Fruit fly (Drosophila melanogaster): ENCODE results near the gene CG12170.
A peak's percentile ranks its signal among the peaks of the same experiment; 100 is the strongest.

Gene CG12170

DNA sequence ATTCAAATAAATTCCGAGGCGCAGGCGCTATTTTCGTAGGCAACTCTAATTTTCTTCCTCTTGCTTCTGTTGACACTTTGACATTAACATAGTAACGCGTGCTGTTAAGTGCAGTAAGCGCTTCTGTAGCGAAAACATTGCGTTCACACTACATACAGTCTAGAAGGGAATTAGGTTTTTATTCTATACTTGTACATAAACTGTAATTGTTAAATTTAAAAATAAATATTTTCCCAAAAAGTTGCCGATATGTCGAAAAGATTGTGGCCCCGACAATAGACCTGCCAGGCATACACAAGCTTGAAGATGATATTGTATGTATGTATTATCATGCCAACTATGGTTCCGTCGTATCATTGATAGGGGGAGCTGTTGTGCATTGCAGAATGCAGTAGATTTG lies 30.6 kb upstream of the CG12170 start, which contains the start of gene asl (continued):
- no peak for TF ChIP-seq so (GFP tag; IDR thresholded peaks at IDR 0.05)
- peak; percentile 49 for TF ChIP-seq CG13624 (GFP tag; optimal IDR thresholded peaks at IDR 0.05)
- no peak for TF ChIP-seq ind (GFP tag; optimal IDR thresholded peaks at IDR 0.05)
- TF ChIP-seq insv (GFP tag; optimal IDR thresholded peaks at IDR 0.05): peak in 1 of 2 experiments; percentile 77
- no peak for TF ChIP-seq CG2129 (GFP tag; IDR thresholded peaks at IDR 0.05; ENCODE audit: partially characterized antibody)
- TF ChIP-seq Asciz (GFP tag; optimal IDR thresholded peaks at IDR 0.05): peak; percentile 36
- TF ChIP-seq CG12942 (GFP tag; optimal IDR thresholded peaks at IDR 0.05): peak; percentile 4
- no peak for TF ChIP-seq ato (GFP tag; IDR thresholded peaks at IDR 0.05; ENCODE audit: partially characterized antibody)
- no peak for TF ChIP-seq Sox100B (GFP tag; optimal IDR thresholded peaks at IDR 0.05)
- no peak; the same call in 2 of the 3 replicates for TF ChIP-seq Aef1 (GFP tag; IDR thresholded peaks at IDR 0.05)
- TF ChIP-seq MESR4 (GFP tag; optimal IDR thresholded peaks at IDR 0.05): peak; percentile 58

DNA sequence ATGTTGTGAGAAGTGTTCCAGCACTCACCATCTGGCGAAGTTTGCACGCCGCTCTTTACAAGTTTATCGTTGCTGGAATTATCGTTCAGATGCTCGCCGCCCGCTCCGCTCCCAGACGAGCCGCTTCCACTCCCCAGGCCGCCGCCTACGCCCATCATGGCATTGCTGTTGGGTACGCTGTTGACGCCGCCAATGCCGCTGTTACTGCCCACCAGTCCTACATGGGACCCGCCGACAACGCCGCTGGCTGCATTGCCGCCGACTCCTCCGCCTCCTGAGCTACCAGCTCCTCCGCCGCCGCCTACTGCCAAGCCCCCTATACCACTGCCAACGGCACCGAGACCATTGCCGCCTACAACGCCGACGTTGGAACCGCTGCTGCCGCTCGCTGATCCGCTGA lies 28.6 kb upstream of the CG12170 start:
- no peak for TF ChIP-seq tgo (GFP tag; IDR thresholded peaks at IDR 0.05)
- no peak for TF ChIP-seq CG4282 (GFP tag; optimal IDR thresholded peaks at IDR 0.05)
- no peak for TF ChIP-seq Bteb2 (GFP tag; optimal IDR thresholded peaks at IDR 0.05)
- TF ChIP-seq CG4404 (GFP tag; IDR thresholded peaks at IDR 0.05): no peak
- TF ChIP-seq PHDP (tag; optimal IDR thresholded peaks at IDR 0.05): no peak
- TF ChIP-seq GATAe (GFP tag; conservative IDR thresholded peaks at IDR 0.05): no peak
- TF ChIP-seq wek (GFP tag; optimal IDR thresholded peaks at IDR 0.05): no peak
- TF ChIP-seq CkIIα-i1 (GFP tag; IDR thresholded peaks at IDR 0.05): no peak
- TF ChIP-seq CG14860 (GFP tag; IDR thresholded peaks at IDR 0.05; ENCODE audit: partially characterized antibody): no peak
- no peak for TF ChIP-seq CG7987 (GFP tag; optimal IDR thresholded peaks at IDR 0.05)
- peak; percentile 52 for TF ChIP-seq Med (GFP tag)
- TF ChIP-seq inv (GFP tag; IDR thresholded peaks at IDR 0.05; ENCODE audit: partially characterized antibody): 0 out of 2 replicates have a peak, but pooled peaks have one; percentile 12
- no peak for TF ChIP-seq CG9437 (GFP tag; optimal IDR thresholded peaks at IDR 0.05)
- no peak for TF ChIP-seq CG17802 (tag; optimal IDR thresholded peaks at IDR 0.05)
- 0 out of 2 replicates have a peak, but pooled peaks have one; percentile 18 for TF ChIP-seq CG16779 (GFP tag; IDR thresholded peaks at IDR 0.05)
- no peak for TF ChIP-seq sna (GFP tag; IDR thresholded peaks at IDR 0.05; ENCODE audit: partially characterized antibody)
- peak; percentile 59 for TF ChIP-seq CG8478 (optimal IDR thresholded peaks at IDR 0.05)
- TF ChIP-seq Dek (tag; optimal IDR thresholded peaks at IDR 0.05): no peak
- TF ChIP-seq CG11456 (GFP tag; IDR thresholded peaks at IDR 0.05): 0 out of 3 replicates have a peak, but pooled peaks have one; percentile 32
- TF ChIP-seq CG1233 (GFP tag; optimal IDR thresholded peaks at IDR 0.05): no peak
- TF ChIP-seq Antp (GFP tag; optimal IDR thresholded peaks at IDR 0.05): no peak
- 0 out of 3 replicates have a peak, but pooled peaks have one; percentile 25 for TF ChIP-seq ci (GFP tag; IDR thresholded peaks at IDR 0.05)
- no peak for TF ChIP-seq gcm2 (GFP tag; optimal IDR thresholded peaks at IDR 0.05)
- TF ChIP-seq E2f1 (GFP tag; IDR thresholded peaks at IDR 0.05): no peak
- 0 out of 3 replicates have a peak, but pooled peaks have one; percentile 40 for TF ChIP-seq CG11093 (GFP tag; IDR thresholded peaks at IDR 0.05)
- no peak for TF ChIP-seq CG12155 (GFP tag; optimal IDR thresholded peaks at IDR 0.05)
- TF ChIP-seq D19B (GFP tag; optimal IDR thresholded peaks at IDR 0.05): no peak
- TF ChIP-seq Dfd (GFP tag; optimal IDR thresholded peaks at IDR 0.05): peak in 1 of 2 experiments; percentile 73
- TF ChIP-seq CG11560 (tag; IDR thresholded peaks at IDR 0.05): no peak

DNA sequence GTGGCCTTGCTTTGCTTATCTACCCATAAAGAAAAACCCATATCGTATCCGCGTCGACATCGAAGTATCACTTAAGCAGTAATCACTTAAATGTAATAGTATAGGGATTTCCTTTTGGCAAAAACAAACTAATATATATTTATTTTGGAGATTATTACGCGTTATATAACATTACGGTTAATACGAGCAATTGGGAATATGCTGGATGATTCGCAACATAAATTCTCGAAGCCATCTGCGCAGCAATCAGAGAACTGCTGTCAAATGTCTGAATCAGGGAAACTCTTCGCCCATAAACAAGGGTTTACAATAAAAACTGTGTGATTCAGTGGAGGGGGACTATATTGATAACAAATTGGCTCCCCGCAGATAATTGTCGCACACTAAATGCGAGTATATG lies 26.4 kb upstream of the CG12170 start:
- no peak for TF ChIP-seq CG32772 (GFP tag; IDR thresholded peaks at IDR 0.05)
- TF ChIP-seq CG11456 (GFP tag; IDR thresholded peaks at IDR 0.05): no peak
- no peak for TF ChIP-seq br (optimal IDR thresholded peaks at IDR 0.05)
- TF ChIP-seq sug (tag; optimal IDR thresholded peaks at IDR 0.05): peak; percentile 88
- no peak for TF ChIP-seq CG7556 (GFP tag; optimal IDR thresholded peaks at IDR 0.05)
- no peak for TF ChIP-seq sna (GFP tag; IDR thresholded peaks at IDR 0.05; ENCODE audit: partially characterized antibody)
- TF ChIP-seq Pdp1 (GFP tag; optimal IDR thresholded peaks at IDR 0.05): peak in 1 of 2 experiments; percentile 91
- TF ChIP-seq sens (GFP tag): peak; percentile 9
- no peak for TF ChIP-seq Hr3 (GFP tag; optimal IDR thresholded peaks at IDR 0.05)
- peak; percentile 55 for TF ChIP-seq exex (tag; optimal IDR thresholded peaks at IDR 0.05)
